Worm (Caenorhabditis elegans): ENCODE data around the gene amph-1.

DNA sequence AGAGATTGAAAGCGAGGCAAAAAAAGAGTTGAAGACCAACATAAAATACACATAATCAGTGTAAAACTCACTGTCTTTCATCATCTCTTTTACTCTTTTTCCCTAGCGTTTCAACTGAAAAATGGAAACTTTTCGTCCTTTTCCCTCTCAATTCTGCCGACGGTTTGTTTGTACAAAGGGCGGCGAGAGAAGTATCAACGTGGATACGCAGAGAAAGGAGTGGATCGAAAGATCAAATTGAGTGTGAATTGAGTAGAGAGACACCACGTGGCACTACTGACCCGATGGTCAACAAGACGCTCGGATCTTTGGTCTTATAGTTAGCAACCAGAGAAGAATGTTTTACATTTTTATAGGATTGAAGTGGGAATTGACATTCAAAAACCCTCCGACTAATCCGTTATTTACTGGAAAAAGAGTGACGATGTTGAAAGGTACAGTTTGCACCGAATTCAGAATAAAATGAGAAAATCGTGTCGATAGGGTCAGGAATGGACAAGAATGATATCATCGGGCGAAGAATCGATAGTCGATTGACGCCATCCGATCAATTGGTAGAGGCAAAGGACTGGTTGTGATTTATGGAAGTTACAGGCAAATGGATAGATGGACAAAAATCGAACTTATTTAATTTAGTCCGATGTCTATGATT is 23.5 kb upstream of the amph-1 start:
- no peak for TF ChIP-seq nhr-12 (tag; optimal IDR thresholded peaks at IDR 0.05)
- no peak for TF ChIP-seq nhr-28 (tag; optimal IDR thresholded peaks at IDR 0.05)
- TF ChIP-seq snpc-4 (tag; optimal IDR thresholded peaks at IDR 0.05), result no peak
- no peak for TF ChIP-seq mep-1 (tag; optimal IDR thresholded peaks at IDR 0.05)
- TF ChIP-seq ces-1 (GFP tag; optimal IDR thresholded peaks at IDR 0.05), result no peak
- TF ChIP-seq nhr-76 (tag; optimal IDR thresholded peaks at IDR 0.05), result no peak
- TF ChIP-seq elt-1 (tag; optimal IDR thresholded peaks at IDR 0.05; ENCODE audit: borderline replicate concordance, insufficient read depth), result no peak

Measured in whole organism, mixed stage, embryonic.